Fruit fly (Drosophila melanogaster) whole organism, embryonic: ENCODE measurements around the gene HisCl1.

ENCODE experiments used
- Ada2b ChIP-seq: fragments of 200-800 bp; sonication (Bioruptor generic); IDR thresholded peaks from 2 replicates; pipeline ENCODE4 v1.3.6; 2022; ENCODE audit warnings: missing biosample characterization, missing genetic modification characterization
- CG11085 ChIP-seq: fragments of 200-800 bp; sonication (Bioruptor generic); IDR thresholded peaks from 2 replicates; pipeline ENCODE4 v1.3.6; 2022; ENCODE audit warnings: missing biosample characterization, missing genetic modification characterization
- CG12659 ChIP-seq: fragments of 200-800 bp; sonication (Bioruptor generic); optimal IDR thresholded peaks from 3 replicates; lab custom pipeline; 2017; ENCODE audit warnings: mild to moderate bottlenecking, missing biosample characterization, missing genetic modification reagents, missing genetic modification characterization
- CG12769 ChIP-seq: fragments of 200-800 bp; sonication (Bioruptor generic); optimal IDR thresholded peaks from 2 replicates; lab custom pipeline; 2019; ENCODE audit warnings: missing biosample characterization, mild to moderate bottlenecking, missing genetic modification characterization, moderate library complexity
- CG14710 ChIP-seq: fragments of 200-800 bp; sonication (Bioruptor generic); optimal IDR thresholded peaks from 3 replicates; lab custom pipeline; 2019; ENCODE audit warnings: missing biosample characterization, mild to moderate bottlenecking, missing genetic modification characterization, moderate library complexity
- CG15269 ChIP-seq: fragments of 200-800 bp; sonication (Bioruptor generic); optimal IDR thresholded peaks from 2 replicates; lab custom pipeline; 2018; ENCODE audit warnings: missing biosample characterization, mild to moderate bottlenecking, missing genetic modification characterization, moderate library complexity
- CG15479 ChIP-seq: fragments of 200-800 bp; sonication (Bioruptor generic); optimal IDR thresholded peaks from 3 replicates; lab custom pipeline; 2019; ENCODE audit warnings: missing biosample characterization, mild to moderate bottlenecking, missing genetic modification characterization, moderate library complexity
- CG15601 ChIP-seq: fragments of 200-800 bp; sonication (Bioruptor generic); optimal IDR thresholded peaks from 3 replicates; lab custom pipeline; 2019; ENCODE audit warnings: missing biosample characterization, mild to moderate bottlenecking, missing genetic modification characterization, moderate library complexity
- CG16863 ChIP-seq: fragments of 200-800 bp; sonication (Bioruptor generic); optimal IDR thresholded peaks from 3 replicates; lab custom pipeline; 2016; ENCODE audit warnings: missing biosample characterization, missing genetic modification characterization
- CG1832 ChIP-seq: fragments of 200-800 bp; sonication (Bioruptor generic); optimal IDR thresholded peaks from 2 replicates; lab custom pipeline; 2017; ENCODE audit warnings: missing biosample characterization, mild to moderate bottlenecking, missing genetic modification characterization, inconsistent platforms
- CG2120 ChIP-seq: fragments of 200-800 bp; sonication (Bioruptor generic); optimal IDR thresholded peaks from 3 replicates; lab custom pipeline; 2016; ENCODE audit warnings: missing biosample characterization, missing genetic modification characterization
- CG2678 ChIP-seq: fragments of 200-800 bp; sonication (Bioruptor generic); optimal IDR thresholded peaks from 3 replicates; lab custom pipeline; 2019; ENCODE audit warnings: missing biosample characterization, mild to moderate bottlenecking, missing genetic modification characterization, moderate library complexity
- CG3838 ChIP-seq: fragments of 200-800 bp; sonication (Bioruptor generic); optimal IDR thresholded peaks from 3 replicates; lab custom pipeline; 2016; ENCODE audit warnings: missing biosample characterization, missing genetic modification characterization
- CG3847 ChIP-seq: fragments of 200-800 bp; sonication (Bioruptor generic); IDR thresholded peaks from 2 replicates; pipeline ENCODE4 v1.3.6; 2022; ENCODE audit warnings: missing biosample characterization, missing genetic modification characterization
- CG4282 ChIP-seq: fragments of 200-800 bp; sonication (Bioruptor generic); optimal IDR thresholded peaks from 2 replicates; lab custom pipeline; 2016; ENCODE audit warnings: missing biosample characterization, missing genetic modification characterization
- CG5245 ChIP-seq: fragments of 200-800 bp; sonication (Bioruptor generic); optimal IDR thresholded peaks from 3 replicates; lab custom pipeline; 2016; ENCODE audit warnings: missing biosample characterization, missing genetic modification characterization
- CG6175 ChIP-seq: fragments of 200-800 bp; sonication (Bioruptor generic); IDR thresholded peaks from 3 replicates; pipeline ENCODE4 v1.3.6; 2022; ENCODE audit warnings: missing biosample characterization, missing genetic modification characterization
- CG6765 ChIP-seq: fragments of 200-800 bp; sonication (Bioruptor generic); optimal IDR thresholded peaks from 3 replicates; lab custom pipeline; 2017; ENCODE audit warnings: missing biosample characterization, mild to moderate bottlenecking, missing genetic modification characterization
- CG7786 ChIP-seq: fragments of 200-800 bp; sonication (Bioruptor generic); optimal IDR thresholded peaks from 2 replicates; lab custom pipeline; 2016; ENCODE audit warnings: missing biosample characterization, missing genetic modification characterization
- CG8924 ChIP-seq: fragments of 200-800 bp; optimal IDR thresholded peaks from 3 replicates; lab custom pipeline; 2019; ENCODE audit warnings: missing biosample characterization, mild to moderate bottlenecking, missing genetic modification characterization, moderate library complexity
- CG8944 ChIP-seq: fragments of 200-800 bp; sonication (Bioruptor generic); optimal IDR thresholded peaks from 3 replicates; lab custom pipeline; 2016; ENCODE audit warnings: missing biosample characterization, missing genetic modification characterization
- Dll ChIP-seq: fragments of 200-800 bp; sonication (Bioruptor generic); IDR thresholded peaks from 4 replicates; pipeline ENCODE4 v1.3.6; 2022; ENCODE audit warnings: missing biosample characterization, missing genetic modification characterization; ENCODE audit not compliant: partially characterized antibody
- Eip74EF ChIP-seq, 2 experiments: fragments of 200-800 bp in 1 of 2; fragments of >200 bp in 1 of 2; sonication (Bioruptor generic) in 1 of 2; optimal IDR thresholded peaks; 2 replicates each; lab custom pipeline; 2017 to 2019; ENCODE audit warnings: missing biosample characterization in 2 of 2, missing genetic modification characterization in 2 of 2, mild to moderate bottlenecking in 1 of 2, moderate library complexity in 1 of 2
- Fer1 ChIP-seq: fragments of 200-800 bp; sonication (Bioruptor generic); optimal IDR thresholded peaks from 2 replicates; lab custom pipeline; 2017; ENCODE audit warnings: missing biosample characterization, mild to moderate bottlenecking, missing genetic modification characterization
- Nf-YC ChIP-seq: fragments of 200-800 bp; optimal IDR thresholded peaks from 3 replicates; lab custom pipeline; 2019; ENCODE audit warnings: missing biosample characterization, mild to moderate bottlenecking, missing genetic modification characterization, moderate library complexity
- Scr ChIP-seq: fragments of 200-800 bp; sonication (Bioruptor generic); IDR thresholded peaks from 2 replicates; pipeline ENCODE4 v1.3.6; 2022; ENCODE audit warnings: missing biosample characterization, missing genetic modification characterization; ENCODE audit not compliant: partially characterized antibody
- Side ChIP-seq: fragments of 200-800 bp; sonication (Bioruptor generic); optimal IDR thresholded peaks from 2 replicates; lab custom pipeline; 2016; ENCODE audit warnings: missing biosample characterization, missing genetic modification characterization
- Sry-δ ChIP-seq: fragments of 200-800 bp; sonication (Bioruptor generic); optimal IDR thresholded peaks from 2 replicates; lab custom pipeline; 2016; ENCODE audit warnings: missing biosample characterization, missing genetic modification characterization
- Trl ChIP-seq, 3 experiments: fragments of >200 bp in 2 of 3; fragments of 200-800 bp in 1 of 3; sonication (Bioruptor generic) in 1 of 3; optimal IDR thresholded peaks; 2 replicates in 1 of 3; 3 replicates in 2 of 3; lab custom pipeline; 2016 to 2017; ENCODE audit warnings: missing biosample characterization in 1 of 3, missing genetic modification characterization in 1 of 3
- abd-A ChIP-seq: fragments of 200-800 bp; sonication (Bioruptor generic); optimal IDR thresholded peaks from 3 replicates; lab custom pipeline; 2019; ENCODE audit warnings: missing biosample characterization, mild to moderate bottlenecking, missing genetic modification characterization, moderate library complexity
- az2 ChIP-seq: fragments of 200-800 bp; sonication (Bioruptor generic); optimal IDR thresholded peaks from 3 replicates; lab custom pipeline; 2016; ENCODE audit warnings: missing biosample characterization, missing genetic modification characterization
- btn ChIP-seq: fragments of 200-800 bp; sonication (Bioruptor generic); optimal IDR thresholded peaks from 2 replicates; lab custom pipeline; 2016; ENCODE audit warnings: missing biosample characterization, missing genetic modification characterization
- cg ChIP-seq: fragments of 200-800 bp; sonication (Bioruptor generic); optimal IDR thresholded peaks from 3 replicates; lab custom pipeline; 2019; ENCODE audit warnings: missing biosample characterization, mild to moderate bottlenecking, missing genetic modification characterization, moderate library complexity
- corto ChIP-seq: fragments of 200-800 bp; sonication (Bioruptor generic); optimal IDR thresholded peaks from 2 replicates; lab custom pipeline; 2016; ENCODE audit warnings: missing biosample characterization, mild to moderate bottlenecking, missing genetic modification characterization, moderate library complexity
- disco-r ChIP-seq: fragments of 200-800 bp; sonication (Bioruptor generic); optimal IDR thresholded peaks from 2 replicates; lab custom pipeline; 2016; ENCODE audit warnings: missing biosample characterization, missing genetic modification characterization
- dmrt11E ChIP-seq: fragments of 200-800 bp; sonication (Bioruptor generic); optimal IDR thresholded peaks from 3 replicates; lab custom pipeline; 2018; ENCODE audit warnings: missing biosample characterization, mild to moderate bottlenecking, missing genetic modification characterization, moderate library complexity
- esg ChIP-seq: fragments of 200-800 bp; sonication (Bioruptor generic); conservative IDR thresholded peaks from 2 replicates; pipeline ENCODE4 v1.3.6; 2022; ENCODE audit warnings: missing biosample characterization, missing genetic modification characterization
- gsb-n ChIP-seq: fragments of 200-800 bp; sonication (Bioruptor generic); optimal IDR thresholded peaks from 3 replicates; lab custom pipeline; 2018; ENCODE audit warnings: missing biosample characterization, mild to moderate bottlenecking, missing genetic modification characterization
- kah ChIP-seq: fragments of 200-800 bp; sonication (Bioruptor generic); optimal IDR thresholded peaks from 2 replicates; lab custom pipeline; 2018; ENCODE audit warnings: missing biosample characterization, mild to moderate bottlenecking, missing genetic modification characterization
- lola ChIP-seq, 3 experiments: fragments of >200 bp in 2 of 3; fragments of 200-800 bp in 1 of 3; sonication (Bioruptor generic) in 1 of 3; optimal IDR thresholded peaks; 2 replicates each; lab custom pipeline; 2017 to 2019; ENCODE audit warnings: missing biosample characterization in 3 of 3, missing genetic modification characterization in 3 of 3, mild to moderate bottlenecking in 1 of 3, moderate library complexity in 1 of 3
- nerfin-1 ChIP-seq: fragments of 200-800 bp; sonication (Bioruptor generic); optimal IDR thresholded peaks from 3 replicates; lab custom pipeline; 2019; ENCODE audit warnings: missing biosample characterization, mild to moderate bottlenecking, missing genetic modification characterization, moderate library complexity
- peb ChIP-seq: fragments of 200-800 bp; sonication (Bioruptor generic); IDR thresholded peaks from 2 replicates; pipeline ENCODE4 v1.3.6; 2022; ENCODE audit warnings: missing biosample characterization, missing genetic modification characterization
- pfk ChIP-seq: fragments of 200-800 bp; sonication (Bioruptor generic); optimal IDR thresholded peaks from 2 replicates; lab custom pipeline; 2018; ENCODE audit warnings: missing biosample characterization, mild to moderate bottlenecking, missing genetic modification characterization, moderate library complexity
- pros ChIP-seq: fragments of 200-800 bp; sonication (Bioruptor generic); optimal IDR thresholded peaks from 3 replicates; lab custom pipeline; 2019; ENCODE audit warnings: missing biosample characterization, mild to moderate bottlenecking, missing genetic modification characterization, moderate library complexity
- row ChIP-seq: fragments of 200-800 bp; sonication (Bioruptor generic); IDR thresholded peaks from 3 replicates; pipeline ENCODE4 v1.3.6; 2022; ENCODE audit warnings: missing biosample characterization, missing genetic modification characterization
- sqz ChIP-seq: fragments of 200-800 bp; sonication (Bioruptor generic); optimal IDR thresholded peaks from 3 replicates; lab custom pipeline; 2018; ENCODE audit warnings: missing biosample characterization, mild to moderate bottlenecking, missing genetic modification characterization
- zf30C ChIP-seq: fragments of 200-800 bp; sonication (Bioruptor generic); optimal IDR thresholded peaks from 3 replicates; lab custom pipeline; 2018; ENCODE audit warnings: missing biosample characterization, mild to moderate bottlenecking, missing genetic modification characterization

The HisCl1 gene

DNA sequence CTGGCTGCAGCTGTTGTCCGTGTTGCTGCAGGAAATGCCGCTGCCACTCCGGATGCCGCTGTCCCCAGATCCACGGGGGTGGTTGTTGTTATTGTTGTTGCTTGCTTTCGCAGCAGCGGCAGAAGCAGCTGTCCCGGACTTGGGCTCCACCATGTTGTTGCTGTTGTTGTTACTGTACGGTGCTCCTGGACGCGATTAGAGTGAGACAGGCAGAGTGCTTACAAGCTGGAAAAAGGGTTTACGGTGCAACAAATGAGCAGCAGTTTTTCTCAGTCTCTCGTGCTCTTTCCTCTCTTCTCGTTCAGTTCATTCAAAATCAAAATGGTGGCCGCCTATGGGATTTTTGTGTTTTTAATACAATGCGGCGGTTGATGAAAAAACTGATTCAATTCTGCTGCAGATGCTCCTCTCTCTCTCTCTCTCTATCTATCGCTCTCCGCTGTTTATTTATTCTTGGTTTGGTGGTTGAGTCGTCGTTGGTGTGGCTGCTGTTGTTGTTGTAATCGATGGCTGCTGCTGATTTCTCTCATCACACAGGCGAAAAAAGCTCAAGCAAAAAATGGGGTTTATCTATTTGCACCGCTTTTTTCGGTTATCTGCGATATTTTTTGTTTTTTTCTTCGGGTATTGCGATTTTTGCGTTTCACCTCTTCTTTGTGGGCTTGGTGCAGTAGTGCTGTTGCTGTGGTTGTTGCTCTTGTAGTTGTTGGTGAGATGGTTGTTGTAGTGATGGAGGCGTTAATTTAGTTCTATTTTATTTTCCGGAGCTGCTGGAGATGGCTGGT is 23.3 kb upstream of the HisCl1 start (continued):
- TF ChIP-seq Scr (GFP tag; lab: Robert Waterston, UW) (no peak), CG8924 (tag; lab: Kevin White, UChicago) (peak; percentile 58), kah (GFP tag; lab: Kevin White, UChicago) (peak; percentile 40), pfk (GFP tag; lab: Kevin White, UChicago) (peak; percentile 51), esg (GFP tag; lab: Robert Waterston, UW) (no peak), CG1832 (GFP tag; lab: Kevin White, UChicago) (peak; percentile 72), gsb-n (tag; lab: Kevin White, UChicago) (peak; percentile 34), Ada2b (no peak), CG12769 (tag; lab: Kevin White, UChicago) (no peak), CG6175 (GFP tag; lab: Robert Waterston, UW) (no peak), pros (peak; percentile 57), cg (GFP tag; lab: Kevin White, UChicago) (peak; percentile 28), row (GFP tag; lab: Robert Waterston, UW) (no peak), abd-A (tag; lab: Kevin White, UChicago) (peak; percentile 46), peb (GFP tag; lab: Robert Waterston, UW) (no peak), disco-r (GFP tag; lab: Kevin White, UChicago) (no peak), Sry-δ (GFP tag; lab: Kevin White, UChicago) (no peak), Side (GFP tag; lab: Kevin White, UChicago) (no peak), zf30C (peak; percentile 11), Trl (optimal IDR thresholded peaks at IDR 0.05; lab: Kevin White, UChicago) (peak; percentile 88 to 91), Trl (GFP tag; optimal IDR thresholded peaks at IDR 0.05; lab: Kevin White, UChicago) (no peak), sqz (peak; percentile 95), Dll (GFP tag; lab: Robert Waterston, UW) (no peak), CG15601 (tag; lab: Kevin White, UChicago) (peak; percentile 51), CG4282 (GFP tag; lab: Kevin White, UChicago) (no peak), Nf-YC (tag; lab: Kevin White, UChicago) (peak; percentile 77)
- TF ChIP-seq, all 482 proteins: peak for 31

- peak; percentile 17 for TF ChIP-seq CG15479
- TF ChIP-seq CG6765: peak; percentile 81
- TF ChIP-seq CG16863 (GFP tag; lab: Kevin White, UChicago): peak; percentile 9
- TF ChIP-seq CG12659: peak; percentile 91
- TF ChIP-seq CG3847 (GFP tag; lab: Robert Waterston, UW): no peak
- peak; percentile 90 for TF ChIP-seq CG14710
- TF ChIP-seq CG2120 (GFP tag; lab: Kevin White, UChicago): peak; percentile 27
- peak; percentile 82 for TF ChIP-seq Fer1 (GFP tag; lab: Kevin White, UChicago)
- TF ChIP-seq CG3838 (GFP tag; lab: Kevin White, UChicago): no peak
- TF ChIP-seq az2 (GFP tag; lab: Kevin White, UChicago): peak; percentile 22
- TF ChIP-seq CG11085 (GFP tag; lab: Robert Waterston, UW): no peak
- peak; percentile 52 for TF ChIP-seq nerfin-1
- peak; percentile 50 for TF ChIP-seq CG2678 (tag; lab: Kevin White, UChicago)
- peak; percentile 44 for TF ChIP-seq CG7786 (GFP tag; lab: Kevin White, UChicago)
- TF ChIP-seq Eip74EF (GFP tag; optimal IDR thresholded peaks at IDR 0.05; lab: Kevin White, UChicago): peak in 1 of 2 experiments; percentile 67
- TF ChIP-seq corto (GFP tag; lab: Kevin White, UChicago): peak; percentile 24
- peak; percentile 19 for TF ChIP-seq CG8944 (GFP tag; lab: Kevin White, UChicago)
- peak; percentile 57 for TF ChIP-seq btn (GFP tag; lab: Kevin White, UChicago)
- peak; percentile 20 for TF ChIP-seq dmrt11E (tag; lab: Kevin White, UChicago)
- TF ChIP-seq lola (GFP tag; optimal IDR thresholded peaks at IDR 0.05; lab: Kevin White, UChicago): peak in 2 of 3 experiments; percentile 16 to 30
- TF ChIP-seq CG15269 (tag; lab: Kevin White, UChicago): peak; percentile 54
- TF ChIP-seq CG5245 (GFP tag; lab: Kevin White, UChicago): no peak
These were observed 22.6 kb upstream of the HisCl1 start, which contains the start of gene Lk6 for dm6 chr3R:11764279-11764880. TSS of gene Lk6 (minus strand) at chr3R:11764457.
